Fruit fly (Drosophila melanogaster) whole organism, wandering third instar larva: ENCODE results near the gene CG33177.

Experiments used
- HLH106 ChIP-seq: fragments of 200-800 bp; optimal IDR thresholded peaks from 3 replicates; lab custom pipeline; 2019; ENCODE audit warnings: missing biosample characterization, mild to moderate bottlenecking, missing genetic modification characterization, moderate library complexity
- Hr83 ChIP-seq: fragments of 200-300 bp; sonication (Bioruptor generic); optimal IDR thresholded peaks from 2 replicates; lab custom pipeline; 2016; ENCODE audit warnings: missing biosample characterization, mild to moderate bottlenecking, missing genetic modification characterization, moderate library complexity; ENCODE audit not compliant: poor library complexity, severe bottlenecking
- br ChIP-seq: fragments of 200-800 bp; sonication (Bioruptor generic); optimal IDR thresholded peaks from 2 replicates; lab custom pipeline; 2016; ENCODE audit warnings: missing biosample characterization, missing genetic modification characterization
- dl ChIP-seq, 2 experiments: fragments of 175-275, 200-275 bp in 1 of 2; fragments of 200-275 bp in 1 of 2; sonication (Bioruptor generic); optimal IDR thresholded peaks; lab custom pipeline; 2018; ENCODE audit warnings: mild to moderate bottlenecking in 2 of 2, missing biosample characterization in 2 of 2, missing genetic modification characterization in 2 of 2, moderate library complexity in 2 of 2; ENCODE audit not compliant: partially characterized antibody in 2 of 2, insufficient read depth in 1 of 2
- pan ChIP-seq: fragments of >200 bp; optimal IDR thresholded peaks from 2 replicates; lab custom pipeline; 2017
- usp ChIP-seq: fragments of >200 bp; optimal IDR thresholded peaks from 2 replicates; lab custom pipeline; 2017; ENCODE audit warnings: missing biosample characterization, missing genetic modification characterization

DNA sequence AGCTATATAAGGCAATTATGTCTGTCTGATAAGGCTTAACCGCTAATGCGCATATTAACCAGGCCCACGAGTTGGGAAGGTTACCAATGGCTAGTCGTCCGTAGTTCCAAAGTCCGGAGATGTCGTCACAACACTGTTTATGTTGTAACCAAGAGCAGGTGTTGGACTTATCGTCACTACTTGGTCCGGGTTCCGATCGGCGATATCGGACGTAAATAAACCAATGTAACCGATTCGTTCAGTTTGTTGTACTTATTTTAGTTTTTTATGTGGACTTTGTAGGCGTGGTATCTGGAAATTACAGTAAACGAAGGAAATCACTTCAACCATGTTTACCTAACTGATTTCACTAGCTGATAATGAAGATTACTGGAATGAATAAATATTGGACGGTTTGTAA lies 2.8 kb upstream of the CG33177 start:
- no peak for TF ChIP-seq pan (lab: Kevin White, UChicago)
- no peak for TF ChIP-seq dl (GFP tag; optimal IDR thresholded peaks at IDR 0.05; lab: Kevin White, UChicago; ENCODE audit: insufficient read depth in 1 of 2, partially characterized antibody in 2 of 2)
- TF ChIP-seq usp (GFP tag; lab: Kevin White, UChicago) = no peak
- no peak for TF ChIP-seq Hr83 (GFP tag; lab: Kevin White, UChicago)
- no peak for TF ChIP-seq br (GFP tag; lab: Kevin White, UChicago)
- TF ChIP-seq HLH106 (tag; lab: Kevin White, UChicago) = no peak
